Worm (Caenorhabditis elegans) whole organism, late embryonic: Measurements from ENCODE around the gene str-31.

Experiments used
- C38D4.7 ChIP-seq: fragments of 200-800 bp; sonication (Bioruptor generic); optimal IDR thresholded peaks from 2 replicates; lab custom pipeline; 2018; ENCODE audit warnings: mild to moderate bottlenecking, missing genetic modification characterization, moderate library complexity, missing compliant biosample characterization
- K02D7.2 ChIP-seq: sonication (generic microtip); optimal IDR thresholded peaks from 2 replicates; lab custom pipeline; 2017; ENCODE audit warnings: mild to moderate bottlenecking, missing genetic modification characterization, missing compliant biosample characterization
- dmd-4 ChIP-seq: sonication (generic microtip); optimal IDR thresholded peaks from 2 replicates; lab custom pipeline; 2016; ENCODE audit warnings: borderline replicate concordance, missing genetic modification characterization, missing compliant biosample characterization
- eyg-1 ChIP-seq: sonication (generic microtip); optimal IDR thresholded peaks from 2 replicates; lab custom pipeline; 2016; ENCODE audit warnings: missing genotype, missing genetic modification characterization, missing compliant biosample characterization
- nhr-11 ChIP-seq: fragments of 150-350 bp; optimal IDR thresholded peaks from 2 replicates; lab custom pipeline; 2014; ENCODE audit warnings: missing biosample characterization, missing genetic modification characterization
- npax-4 ChIP-seq: sonication (generic microtip); optimal IDR thresholded peaks from 2 replicates; lab custom pipeline; 2016; ENCODE audit warnings: missing genetic modification characterization, missing compliant biosample characterization
- pat-9 ChIP-seq: fragments of 200-800 bp; sonication (Bioruptor generic); optimal IDR thresholded peaks from 2 replicates; lab custom pipeline; 2018; ENCODE audit warnings: mild to moderate bottlenecking, missing genetic modification characterization, moderate library complexity, missing compliant biosample characterization
- pha-4 ChIP-seq: fragments of 150-350 bp; optimal IDR thresholded peaks from 2 replicates; lab custom pipeline; 2018; ENCODE audit warnings: missing biosample characterization, missing genetic modification reagents, missing genetic modification characterization

DNA sequence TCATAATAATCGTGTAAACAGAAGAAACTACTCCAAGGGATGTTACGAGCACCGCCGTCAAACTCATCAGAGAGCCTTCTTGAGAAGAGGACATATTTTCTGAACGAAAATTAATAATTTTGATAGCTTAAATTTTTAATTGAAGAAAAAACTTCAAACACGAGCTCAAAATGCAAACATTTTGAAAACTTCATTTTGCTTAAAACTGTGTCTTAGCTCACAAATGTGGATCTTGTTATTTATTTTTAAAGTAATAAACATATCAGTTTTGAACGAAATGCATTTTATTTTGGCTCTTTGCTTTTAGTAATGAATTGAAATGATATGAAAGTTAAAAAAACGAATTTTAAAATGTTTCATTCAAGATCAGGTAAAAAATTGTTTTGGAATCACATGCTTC lies 20.9 kb downstream of the str-31 start, which contains the start of gene srbc-7:
- TF ChIP-seq pha-4 (tag; lab: Kevin White, UChicago) (no peak), eyg-1 (tag; lab: Kevin White, UChicago) (no peak), K02D7.2 (tag; lab: Kevin White, UChicago) (no peak), pat-9 (tag; lab: Kevin White, UChicago) (no peak), dmd-4 (no peak), nhr-11 (tag; lab: Kevin White, UChicago) (no peak), npax-4 (tag; lab: Kevin White, UChicago) (no peak), C38D4.7 (GFP tag; lab: Kevin White, UChicago) (no peak)
